Fruit fly (Drosophila melanogaster) whole organism, embryonic: ENCODE measurements around the gene mia.

ENCODE experiments used
- Blimp-1 ChIP-seq: fragments of 200-800 bp; sonication (Bioruptor generic); optimal IDR thresholded peaks from 3 replicates; lab custom pipeline; 2018; ENCODE audit warnings: missing biosample characterization, missing genetic modification characterization, mild to moderate bottlenecking, moderate library complexity, missing genetic modification reagents
- CG10209 ChIP-seq: fragments of 200-800 bp; sonication (Bioruptor generic); optimal IDR thresholded peaks from 3 replicates; lab custom pipeline; 2017; ENCODE audit warnings: missing biosample characterization, mild to moderate bottlenecking, missing genetic modification characterization, missing genetic modification reagents
- CG10366 ChIP-seq: fragments of 200-800 bp; sonication (Bioruptor generic); IDR thresholded peaks from 2 replicates; pipeline ENCODE4 v1.3.6; 2022; ENCODE audit warnings: missing biosample characterization, missing genetic modification characterization
- CG11696 ChIP-seq: fragments of 200-800 bp; sonication (Bioruptor generic); IDR thresholded peaks from 2 replicates; pipeline ENCODE4 v1.3.6; 2022; ENCODE audit warnings: missing biosample characterization, missing genetic modification characterization
- CG12071 ChIP-seq: fragments of 200-800 bp; sonication (Bioruptor generic); optimal IDR thresholded peaks from 3 replicates; lab custom pipeline; 2018; ENCODE audit warnings: missing biosample characterization, mild to moderate bottlenecking, missing genetic modification characterization
- CG12299 ChIP-seq: fragments of 200-800 bp; sonication (Bioruptor generic); optimal IDR thresholded peaks from 2 replicates; lab custom pipeline; 2018; ENCODE audit warnings: missing biosample characterization, mild to moderate bottlenecking, missing genetic modification characterization
- CG17359 ChIP-seq: fragments of 200-800 bp; sonication (Bioruptor generic); optimal IDR thresholded peaks from 3 replicates; lab custom pipeline; 2018; ENCODE audit warnings: missing biosample characterization, mild to moderate bottlenecking, missing genetic modification characterization, moderate library complexity
- CG17361 ChIP-seq: fragments of 200-800 bp; sonication (Bioruptor generic); IDR thresholded peaks from 3 replicates; pipeline ENCODE4 v1.3.6; 2022; ENCODE audit warnings: missing biosample characterization, missing genetic modification characterization
- CG17568 ChIP-seq: fragments of 200-800 bp; sonication (Bioruptor generic); optimal IDR thresholded peaks from 2 replicates; lab custom pipeline; 2018; ENCODE audit warnings: missing biosample characterization, mild to moderate bottlenecking, missing genetic modification characterization, moderate library complexity
- CG18476 ChIP-seq: fragments of 200-800 bp; sonication (Bioruptor generic); optimal IDR thresholded peaks from 2 replicates; lab custom pipeline; 2016; ENCODE audit warnings: missing biosample characterization, mild to moderate bottlenecking, missing genetic modification characterization
- CG3163 ChIP-seq: fragments of 200-800 bp; sonication (Bioruptor generic); optimal IDR thresholded peaks from 3 replicates; lab custom pipeline; 2016; ENCODE audit warnings: missing biosample characterization, missing genetic modification characterization
- CG3838 ChIP-seq: fragments of 200-800 bp; sonication (Bioruptor generic); optimal IDR thresholded peaks from 3 replicates; lab custom pipeline; 2016; ENCODE audit warnings: missing biosample characterization, missing genetic modification characterization
- CG42726 ChIP-seq: fragments of 200-800 bp; sonication (Bioruptor generic); IDR thresholded peaks from 2 replicates; pipeline ENCODE4 v1.3.6; 2022; ENCODE audit warnings: missing biosample characterization, missing genetic modification characterization; ENCODE audit not compliant: partially characterized antibody
- CG4820 ChIP-seq: fragments of 200-800 bp; sonication (Bioruptor generic); optimal IDR thresholded peaks from 3 replicates; lab custom pipeline; 2016; ENCODE audit warnings: missing biosample characterization, missing genetic modification characterization
- CG6654 ChIP-seq: fragments of 200-800 bp; sonication (Bioruptor generic); optimal IDR thresholded peaks from 2 replicates; lab custom pipeline; 2017; ENCODE audit warnings: missing biosample characterization, mild to moderate bottlenecking, missing genetic modification characterization
- CG7839 ChIP-seq: fragments of 200-800 bp; sonication (Bioruptor generic); optimal IDR thresholded peaks from 3 replicates; lab custom pipeline; 2018; ENCODE audit warnings: missing biosample characterization, mild to moderate bottlenecking, missing genetic modification characterization, moderate library complexity
- CG7928 ChIP-seq: fragments of 200-800 bp; sonication (Bioruptor generic); optimal IDR thresholded peaks from 2 replicates; lab custom pipeline; 2017; ENCODE audit warnings: missing biosample characterization, mild to moderate bottlenecking, missing genetic modification characterization
- CG9932 ChIP-seq: fragments of 200-800 bp; sonication (Bioruptor generic); IDR thresholded peaks from 2 replicates; pipeline ENCODE4 v1.3.6; 2022; ENCODE audit warnings: missing biosample characterization, missing genetic modification characterization
- CTCF ChIP-seq: fragments of 200-800 bp; sonication (Bioruptor generic); optimal IDR thresholded peaks from 2 replicates; lab custom pipeline; 2017; ENCODE audit warnings: missing biosample characterization, mild to moderate bottlenecking, missing genetic modification characterization, moderate library complexity
- Doc3 ChIP-seq: fragments of 200-800 bp; sonication (Bioruptor generic); IDR thresholded peaks from 3 replicates; pipeline ENCODE4 v1.3.6; 2022; ENCODE audit warnings: missing biosample characterization, missing genetic modification characterization; ENCODE audit not compliant: partially characterized antibody
- Drgx ChIP-seq: fragments of 200-800 bp; sonication (Bioruptor generic); IDR thresholded peaks from 2 replicates; pipeline ENCODE4 v1.3.6; 2022; ENCODE audit warnings: missing biosample characterization, missing genetic modification characterization
- E2f1 ChIP-seq: fragments of 200-800 bp; sonication (Bioruptor generic); IDR thresholded peaks from 2 replicates; pipeline ENCODE4 v1.3.6; 2022; ENCODE audit warnings: missing biosample characterization, missing genetic modification characterization
- Eip74EF ChIP-seq, 2 experiments: fragments of 200-800 bp in 1 of 2; fragments of >200 bp in 1 of 2; sonication (Bioruptor generic) in 1 of 2; optimal IDR thresholded peaks; 2 replicates each; lab custom pipeline; 2017 to 2019; ENCODE audit warnings: missing biosample characterization in 2 of 2, missing genetic modification characterization in 2 of 2, mild to moderate bottlenecking in 1 of 2, moderate library complexity in 1 of 2
- Elba2 ChIP-seq: fragments of 200-800 bp; sonication (Bioruptor generic); optimal IDR thresholded peaks from 3 replicates; lab custom pipeline; 2016; ENCODE audit warnings: missing biosample characterization, missing genetic modification characterization
- GATAe ChIP-seq: fragments of 200-800 bp; sonication (Bioruptor generic); conservative IDR thresholded peaks from 2 replicates; pipeline ENCODE4 v1.3.6; 2022; ENCODE audit warnings: missing biosample characterization, missing genetic modification characterization
- H2.0 ChIP-seq: fragments of 200-800 bp; sonication (Bioruptor generic); IDR thresholded peaks from 2 replicates; pipeline ENCODE4 v1.3.6; 2022; ENCODE audit warnings: missing biosample characterization, missing genetic modification characterization
- Max ChIP-seq: fragments of 200-800 bp; sonication (Bioruptor generic); optimal IDR thresholded peaks from 2 replicates; lab custom pipeline; 2016; ENCODE audit warnings: missing biosample characterization, mild to moderate bottlenecking, missing genetic modification characterization
- Myb ChIP-seq: fragments of 200-800 bp; sonication (Bioruptor generic); optimal IDR thresholded peaks from 2 replicates; lab custom pipeline; 2016; ENCODE audit warnings: missing biosample characterization, missing genetic modification characterization
- Spps ChIP-seq: fragments of 200-800 bp; sonication (Bioruptor generic); optimal IDR thresholded peaks from 2 replicates; lab custom pipeline; 2018; ENCODE audit warnings: missing biosample characterization, mild to moderate bottlenecking, missing genetic modification characterization
- YL-1 ChIP-seq: fragments of 200-800 bp; sonication (Bioruptor generic); optimal IDR thresholded peaks from 3 replicates; lab custom pipeline; 2017; ENCODE audit warnings: missing biosample characterization, mild to moderate bottlenecking, missing genetic modification characterization
- abd-A ChIP-seq: fragments of 200-800 bp; sonication (Bioruptor generic); optimal IDR thresholded peaks from 3 replicates; lab custom pipeline; 2019; ENCODE audit warnings: missing biosample characterization, mild to moderate bottlenecking, missing genetic modification characterization, moderate library complexity
- ac ChIP-seq: fragments of 200-800 bp; sonication (Bioruptor generic); optimal IDR thresholded peaks from 3 replicates; lab custom pipeline; 2017; ENCODE audit warnings: missing biosample characterization, mild to moderate bottlenecking, missing genetic modification characterization
- al ChIP-seq: fragments of 200-800 bp; sonication (Bioruptor generic); IDR thresholded peaks from 2 replicates; pipeline ENCODE4 v1.3.6; 2022; ENCODE audit warnings: missing biosample characterization, missing genetic modification characterization
- cas ChIP-seq: fragments of 200-800 bp; sonication (Bioruptor generic); IDR thresholded peaks from 2 replicates; pipeline ENCODE4 v1.3.6; 2022; ENCODE audit warnings: missing biosample characterization, missing genetic modification characterization
- chinmo ChIP-seq: fragments of 200-800 bp; sonication (Bioruptor generic); IDR thresholded peaks from 4 replicates; pipeline ENCODE4 v1.3.6; 2022; ENCODE audit warnings: missing biosample characterization, missing genetic modification characterization; ENCODE audit not compliant: partially characterized antibody
- croc ChIP-seq: fragments of 200-800 bp; sonication (Bioruptor generic); conservative IDR thresholded peaks from 3 replicates; pipeline ENCODE4 v1.3.6; 2022; ENCODE audit warnings: missing biosample characterization, missing genetic modification characterization
- en ChIP-seq: fragments of 200-800 bp; sonication (Bioruptor generic); optimal IDR thresholded peaks from 2 replicates; lab custom pipeline; 2016; ENCODE audit warnings: missing biosample characterization, missing genetic modification characterization
- gfzf ChIP-seq: fragments of 200-800 bp; sonication (Bioruptor generic); optimal IDR thresholded peaks from 2 replicates; lab custom pipeline; 2016; ENCODE audit warnings: missing biosample characterization, mild to moderate bottlenecking, missing genetic modification characterization, moderate library complexity
- grau ChIP-seq: fragments of 200-800 bp; optimal IDR thresholded peaks from 3 replicates; lab custom pipeline; 2019; ENCODE audit warnings: missing biosample characterization, mild to moderate bottlenecking, missing genetic modification characterization, moderate library complexity
- h ChIP-seq: fragments of >200 bp; optimal IDR thresholded peaks from 2 replicates; lab custom pipeline; 2017
- her ChIP-seq: fragments of 200-800 bp; sonication (Bioruptor generic); optimal IDR thresholded peaks from 2 replicates; lab custom pipeline; 2016; ENCODE audit warnings: missing biosample characterization, missing genetic modification characterization
- hkb ChIP-seq, 2 experiments: fragments of 200-800 bp in 1 of 2; fragments of >200 bp in 1 of 2; sonication (Bioruptor generic) in 1 of 2; IDR thresholded peaks in 1 of 2; optimal IDR thresholded peaks in 1 of 2; 2 replicates each; pipeline versions ENCODE4 v1.3.6 to Lab custom; 2017 to 2022; ENCODE audit warnings: missing biosample characterization in 1 of 2, missing genetic modification characterization in 1 of 2
- nmo ChIP-seq: fragments of 200-800 bp; sonication (Bioruptor generic); optimal IDR thresholded peaks from 2 replicates; lab custom pipeline; 2018; ENCODE audit warnings: missing biosample characterization, mild to moderate bottlenecking, missing genetic modification characterization, moderate library complexity
- prd ChIP-seq, 3 experiments: fragments of >200 bp in 2 of 3; fragments of 200-800 bp in 1 of 3; sonication (Bioruptor generic) in 1 of 3; optimal IDR thresholded peaks in 2 of 3; IDR thresholded peaks in 1 of 3; 2 replicates in 2 of 3; 3 replicates in 1 of 3; pipeline versions ENCODE4 v1.3.6 to Lab custom; 2017 to 2022; ENCODE audit warnings: missing biosample characterization in 1 of 3, missing genetic modification characterization in 1 of 3
- ranshi ChIP-seq: fragments of 200-800 bp; sonication (Bioruptor generic); IDR thresholded peaks from 2 replicates; pipeline ENCODE4 v1.3.6; 2022; ENCODE audit warnings: missing biosample characterization, missing genetic modification characterization
- schlank ChIP-seq: fragments of 200-800 bp; sonication (Bioruptor generic); optimal IDR thresholded peaks from 2 replicates; lab custom pipeline; 2018; ENCODE audit warnings: missing biosample characterization, mild to moderate bottlenecking, missing genetic modification characterization
- shn ChIP-seq: fragments of 200-800 bp; sonication (Bioruptor generic); optimal IDR thresholded peaks from 3 replicates; lab custom pipeline; 2016; ENCODE audit warnings: missing biosample characterization, missing genetic modification characterization
- slp2 ChIP-seq: fragments of 200-800 bp; sonication (Bioruptor generic); optimal IDR thresholded peaks from 2 replicates; lab custom pipeline; 2016; ENCODE audit warnings: missing biosample characterization, missing genetic modification characterization
- tna ChIP-seq: fragments of 200-800 bp; sonication (Bioruptor generic); IDR thresholded peaks from 2 replicates; pipeline ENCODE4 v1.3.6; 2022; ENCODE audit warnings: missing biosample characterization, missing genetic modification characterization; ENCODE audit not compliant: partially characterized antibody

Gene mia

dm6 chr3R:5599521-5600360 is 48.8 kb upstream of the mia start (continued):
- TF ChIP-seq CG9932 (GFP tag; lab: Robert Waterston, UW) (no peak), h (no peak), CG17359 (tag; lab: Kevin White, UChicago) (peak; percentile 9), shn (GFP tag; lab: Kevin White, UChicago) (no peak), Spps (tag; lab: Kevin White, UChicago) (no peak), H2.0 (GFP tag; lab: Robert Waterston, UW) (no peak), her (no peak), YL-1 (GFP tag; lab: Kevin White, UChicago) (peak; percentile 75), CG12299 (tag; lab: Kevin White, UChicago) (no peak), CG17568 (GFP tag; lab: Kevin White, UChicago) (no peak), gfzf (peak; percentile 58), prd (optimal IDR thresholded peaks at IDR 0.05; lab: Kevin White, UChicago) (no peak), prd (GFP tag; IDR thresholded peaks at IDR 0.05; lab: Robert Waterston, UW) (no peak), Elba2 (no peak), cas (GFP tag; lab: Robert Waterston, UW) (no peak), Myb (GFP tag; lab: Kevin White, UChicago) (no peak), abd-A (no peak), ranshi (no peak), Blimp-1 (no peak), CG12071 (GFP tag; lab: Kevin White, UChicago) (no peak), al (GFP tag; lab: Robert Waterston, UW) (no peak), tna (GFP tag; lab: Robert Waterston, UW) (no peak), nmo (GFP tag; lab: Kevin White, UChicago) (no peak), CTCF (GFP tag; lab: Kevin White, UChicago) (no peak), croc (no peak), E2f1 (no peak), schlank (tag; lab: Kevin White, UChicago) (no peak), en (GFP tag; lab: Kevin White, UChicago) (no peak), CG7839 (tag; lab: Kevin White, UChicago) (no peak), CG17361 (GFP tag; lab: Robert Waterston, UW) (no peak), slp2 (GFP tag; lab: Kevin White, UChicago) (no peak), CG6654 (GFP tag; lab: Kevin White, UChicago) (peak; percentile 53), hkb (optimal IDR thresholded peaks at IDR 0.05; lab: Kevin White, UChicago) (no peak), hkb (GFP tag; IDR thresholded peaks at IDR 0.05; lab: Robert Waterston, UW) (no peak), Drgx (no peak), Max (GFP tag; lab: Kevin White, UChicago) (peak; percentile 61), CG11696 (no peak), CG10366 (GFP tag; lab: Robert Waterston, UW) (no peak), CG18476 (GFP tag; lab: Kevin White, UChicago) (no peak), CG4820 (GFP tag; lab: Kevin White, UChicago) (no peak), ac (GFP tag; lab: Kevin White, UChicago) (no peak), CG3163 (GFP tag; lab: Kevin White, UChicago) (peak; percentile 13), GATAe (GFP tag; lab: Robert Waterston, UW) (no peak), Eip74EF (GFP tag; optimal IDR thresholded peaks at IDR 0.05; lab: Kevin White, UChicago) (no peak), chinmo (no peak), CG42726 (GFP tag; lab: Robert Waterston, UW) (no peak), Doc3 (GFP tag; lab: Robert Waterston, UW) (no peak), CG7928 (no peak), grau (no peak), CG10209 (GFP tag; lab: Kevin White, UChicago) (no peak), CG3838 (GFP tag; lab: Kevin White, UChicago) (no peak)
